Fruit fly (Drosophila melanogaster): ENCODE data around the gene Fpgs2.

Fpgs2 gene

dm6 chr2L:3896834-3897143 lies 17.3 kb downstream of the Fpgs2 start (continued):
- TF ChIP-seq CG3407 (GFP tag; optimal IDR thresholded peaks at IDR 0.05) (peak; percentile 20), Nf-YB (GFP tag; optimal IDR thresholded peaks at IDR 0.05) (peak; percentile 17), sim (GFP tag; IDR thresholded peaks at IDR 0.05) (0 out of 2 replicates have a peak, but pooled peaks have one; percentile 20), CG10321 (GFP tag; IDR thresholded peaks at IDR 0.05) (peak; percentile 34; the same call in 1 of the 2 replicates), CG8388 (GFP tag; optimal IDR thresholded peaks at IDR 0.05) (no peak), CG32532 (GFP tag; IDR thresholded peaks at IDR 0.05) (peak; percentile 87), ara (GFP tag; IDR thresholded peaks at IDR 0.05) (peak; percentile 64), Myb (GFP tag; optimal IDR thresholded peaks at IDR 0.05) (peak; percentile 1), CG12391 (tag; optimal IDR thresholded peaks at IDR 0.05) (peak; percentile 58), CG14965 (GFP tag; optimal IDR thresholded peaks at IDR 0.05; ENCODE audit: borderline replicate concordance) (no peak), Ptx1 (GFP tag; IDR thresholded peaks at IDR 0.05) (peak; percentile 71), CG15514 (GFP tag; optimal IDR thresholded peaks at IDR 0.05) (peak; percentile 43), E2f1 (GFP tag; IDR thresholded peaks at IDR 0.05) (peak; percentile 71), seq (GFP tag; IDR thresholded peaks at IDR 0.05) (peak; percentile 74), CG33557 (GFP tag; optimal IDR thresholded peaks at IDR 0.05) (no peak), CG4404 (GFP tag; IDR thresholded peaks at IDR 0.05) (peak; percentile 45), jigr1 (GFP tag; IDR thresholded peaks at IDR 0.05) (no peak), Sox102F (GFP tag; optimal IDR thresholded peaks at IDR 0.05) (peak; percentile 68), tio (GFP tag; optimal IDR thresholded peaks at IDR 0.05) (peak; percentile 55), Atf-2 (GFP tag; optimal IDR thresholded peaks at IDR 0.05) (no peak), croc (GFP tag; conservative IDR thresholded peaks at IDR 0.05) (peak; percentile 42; the same call in 1 of the 3 replicates), lmd (GFP tag; IDR thresholded peaks at IDR 0.05) (peak; percentile 67), otp (GFP tag; IDR thresholded peaks at IDR 0.05) (no peak), CG9609 (GFP tag; optimal IDR thresholded peaks at IDR 0.05) (no peak), yki (optimal IDR thresholded peaks at IDR 0.05) (no peak), HLH3B (GFP tag; IDR thresholded peaks at IDR 0.05) (peak; percentile 79; the same call in 1 of the 2 replicates), Eip74EF (GFP tag; optimal IDR thresholded peaks at IDR 0.05) (no peak), nau (GFP tag; optimal IDR thresholded peaks at IDR 0.05) (no peak), CG43689 (GFP tag; IDR thresholded peaks at IDR 0.05) (0 out of 2 replicates have a peak, but pooled peaks have one; percentile 26), CG6654 (GFP tag; optimal IDR thresholded peaks at IDR 0.05) (no peak), CG12659 (GFP tag; optimal IDR thresholded peaks at IDR 0.05) (peak; percentile 40), Ada2b (GFP tag; IDR thresholded peaks at IDR 0.05) (peak; percentile 78), tgo (GFP tag; IDR thresholded peaks at IDR 0.05) (peak; percentile 75; the same call in 2 of the 3 replicates), stwl (tag; optimal IDR thresholded peaks at IDR 0.05) (no peak), H2.0 (GFP tag; IDR thresholded peaks at IDR 0.05) (peak; percentile 69), CG17328 (GFP tag; IDR thresholded peaks at IDR 0.05) (peak; percentile 83), CG4424 (GFP tag; optimal IDR thresholded peaks at IDR 0.05) (peak; percentile 65), HHEX (GFP tag; optimal IDR thresholded peaks at IDR 0.05) (peak; percentile 72), Ets97D (GFP tag; optimal IDR thresholded peaks at IDR 0.05) (peak; percentile 14), Dll (GFP tag; IDR thresholded peaks at IDR 0.05; ENCODE audit: partially characterized antibody) (no peak), sisA (GFP tag; IDR thresholded peaks at IDR 0.05) (peak; percentile 77), dati (GFP tag; IDR thresholded peaks at IDR 0.05) (peak; percentile 20; the same call in 1 of the 2 replicates), PHDP (tag; optimal IDR thresholded peaks at IDR 0.05) (peak; percentile 81), prd (optimal IDR thresholded peaks at IDR 0.05) (no peak), prd (GFP tag; IDR thresholded peaks at IDR 0.05) (peak; percentile 79), crp (GFP tag; optimal IDR thresholded peaks at IDR 0.05) (no peak), toy (GFP tag; IDR thresholded peaks at IDR 0.05) (peak; percentile 44; the same call in 1 of the 2 replicates), Fer2 (tag; optimal IDR thresholded peaks at IDR 0.05) (peak; percentile 21), gem (tag; optimal IDR thresholded peaks at IDR 0.05) (peak; percentile 82), fd96Cb (tag; optimal IDR thresholded peaks at IDR 0.05) (peak; percentile 44), CG11247 (GFP tag; IDR thresholded peaks at IDR 0.05) (0 out of 2 replicates have a peak, but pooled peaks have one; percentile 48)

Data from whole organism, embryonic.